Fruit fly (Drosophila melanogaster): ENCODE measurements around the gene CG13250.

CG13250 gene

DNA sequence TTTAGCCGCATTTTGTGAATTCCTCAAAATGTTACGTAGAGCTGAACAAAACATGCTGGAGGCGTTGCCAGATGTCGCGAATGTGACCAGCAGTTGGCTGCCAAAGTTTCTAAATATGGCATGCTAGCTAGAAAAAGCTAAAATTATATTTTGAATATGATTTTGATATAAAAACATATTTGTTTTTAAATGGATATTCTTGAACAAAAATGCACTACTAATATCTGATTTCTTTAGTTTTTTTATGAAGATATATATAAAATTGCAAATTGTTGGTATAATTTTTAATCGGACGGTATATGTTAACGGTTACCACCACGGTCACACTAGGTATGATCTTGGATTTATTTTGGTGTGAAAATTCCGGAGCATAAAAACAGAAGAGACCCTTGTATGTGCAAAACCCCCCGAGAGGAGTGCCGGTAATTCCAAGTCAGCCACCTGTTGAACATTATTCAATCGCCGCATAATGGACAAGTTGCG lies 12.8 kb upstream of the CG13250 start, which contains the start of the genes mTerf3 and CG5104 (continued):
- peak; percentile 25 for TF ChIP-seq Met (GFP tag; optimal IDR thresholded peaks at IDR 0.05)
- no peak for TF ChIP-seq CG6854 (GFP tag; optimal IDR thresholded peaks at IDR 0.05)
- peak; percentile 16 for TF ChIP-seq Eip93F (GFP tag; optimal IDR thresholded peaks at IDR 0.05)
- TF ChIP-seq CG10631 (GFP tag; optimal IDR thresholded peaks at IDR 0.05): no peak
- TF ChIP-seq acj6 (GFP tag; optimal IDR thresholded peaks at IDR 0.05): peak; percentile 20
- TF ChIP-seq CG1621 (tag; optimal IDR thresholded peaks at IDR 0.05): peak; percentile 15
- TF ChIP-seq CG8319 (GFP tag; optimal IDR thresholded peaks at IDR 0.05): no peak
- no peak for TF ChIP-seq CG6163 (GFP tag; IDR thresholded peaks at IDR 0.05)
- TF ChIP-seq CG6808 (GFP tag; optimal IDR thresholded peaks at IDR 0.05): no peak
- no peak for TF ChIP-seq Blimp-1 (GFP tag; optimal IDR thresholded peaks at IDR 0.05)

- peak; percentile 60 for TF ChIP-seq svp (GFP tag)
- TF ChIP-seq vri (GFP tag; optimal IDR thresholded peaks at IDR 0.05): peak; percentile 35
- no peak for TF ChIP-seq CG3919 (GFP tag; optimal IDR thresholded peaks at IDR 0.05)
- TF ChIP-seq dsx (GFP tag; optimal IDR thresholded peaks at IDR 0.05; ENCODE audit: poor library complexity, severe bottlenecking): no peak
- TF ChIP-seq Eip78C (GFP tag): peak; percentile 4
- no peak for TF ChIP-seq CG32006 (GFP tag; optimal IDR thresholded peaks at IDR 0.05)
- no peak for TF ChIP-seq dac (GFP tag; optimal IDR thresholded peaks at IDR 0.05)
- no peak for TF ChIP-seq fd59A (GFP tag; optimal IDR thresholded peaks at IDR 0.05)
These were observed 9.0 kb upstream of the CG13250 start for dm6 chr3L:20524409-20525010.

DNA sequence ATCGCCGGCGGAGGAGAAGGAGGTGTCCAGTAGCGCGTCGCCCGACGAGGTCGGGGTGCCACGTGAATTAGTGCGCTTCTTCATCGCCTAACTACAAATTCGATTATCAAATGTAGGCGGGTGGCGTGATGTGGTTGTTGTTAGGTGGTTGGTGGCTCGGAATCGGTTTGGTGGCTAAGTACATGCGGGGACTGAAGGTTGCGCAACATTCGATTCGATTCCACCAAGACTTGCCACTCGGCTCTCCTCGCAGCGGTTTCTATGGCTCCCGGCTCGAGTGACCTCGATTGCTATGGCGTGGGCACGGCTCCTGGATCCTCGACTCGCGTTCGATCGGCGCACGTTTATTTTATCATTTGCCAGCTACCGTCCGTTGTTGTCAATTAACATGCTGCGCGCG lies 7.8 kb upstream of the CG13250 start:
- TF ChIP-seq cyc (GFP tag; optimal IDR thresholded peaks at IDR 0.05) (no peak), Eip75B (GFP tag; optimal IDR thresholded peaks at IDR 0.05) (no peak), CG11294 (GFP tag; IDR thresholded peaks at IDR 0.05) (no peak), vri (GFP tag; optimal IDR thresholded peaks at IDR 0.05) (no peak), Ets96B (tag; optimal IDR thresholded peaks at IDR 0.05) (no peak), CG11762 (GFP tag; optimal IDR thresholded peaks at IDR 0.05; ENCODE audit: insufficient read depth) (no peak), Smox (GFP tag; optimal IDR thresholded peaks at IDR 0.05) (no peak), spab (GFP tag; optimal IDR thresholded peaks at IDR 0.05) (no peak), CG32006 (GFP tag; optimal IDR thresholded peaks at IDR 0.05) (no peak), achi (GFP tag; optimal IDR thresholded peaks at IDR 0.05) (no peak), CG16779 (tag; optimal IDR thresholded peaks at IDR 0.05) (no peak), CG3919 (GFP tag; optimal IDR thresholded peaks at IDR 0.05) (no peak), Eip78C (GFP tag) (no peak), CG6854 (GFP tag; optimal IDR thresholded peaks at IDR 0.05) (no peak), topi (GFP tag; optimal IDR thresholded peaks at IDR 0.05) (no peak)

- TF ChIP-seq Blimp-1 (GFP tag; optimal IDR thresholded peaks at IDR 0.05): no peak
- no peak for TF ChIP-seq acj6 (GFP tag; optimal IDR thresholded peaks at IDR 0.05)
- TF ChIP-seq CG11902 (GFP tag; optimal IDR thresholded peaks at IDR 0.05): no peak
- TF ChIP-seq topi (GFP tag; optimal IDR thresholded peaks at IDR 0.05): no peak
- TF ChIP-seq Sox15 (GFP tag; optimal IDR thresholded peaks at IDR 0.05): no peak
- no peak for TF ChIP-seq CG31627 (GFP tag; optimal IDR thresholded peaks at IDR 0.05)
- TF ChIP-seq CG11762 (GFP tag; optimal IDR thresholded peaks at IDR 0.05; ENCODE audit: insufficient read depth): no peak
These were observed 7.5 kb upstream of the CG13250 start, which contains the start of gene Pss for dm6 chr3L:20526143-20526195. Pss (minus strand) TSS chr3L:20526174.

DNA sequence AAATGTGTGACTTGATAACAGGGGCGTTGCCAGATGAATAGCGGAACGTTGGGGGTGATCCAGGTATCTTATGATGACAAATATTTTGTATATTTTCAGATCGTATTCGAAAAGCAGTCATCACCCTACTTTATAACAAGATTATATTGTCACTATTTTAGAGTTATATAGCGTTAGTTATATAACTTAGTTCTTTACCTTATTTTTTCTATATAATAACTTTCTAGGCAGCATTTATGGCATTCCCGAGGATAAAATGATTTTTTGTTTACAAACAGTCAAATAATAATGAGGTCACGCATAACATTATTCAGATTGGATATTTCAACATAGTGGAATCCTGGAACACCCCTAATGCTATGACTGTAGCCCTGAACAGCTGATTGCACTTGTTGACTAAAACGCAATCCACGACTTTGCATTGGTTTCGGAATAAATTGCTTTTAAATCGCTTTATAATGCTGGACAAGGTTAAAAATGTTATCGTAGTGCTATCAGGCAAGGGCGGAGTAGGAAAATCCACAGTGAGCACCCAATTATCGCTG lies 7.2 kb upstream of the CG13250 start, which contains the start of gene Nubp2:
Gene Nubp2 (plus strand): TSS at position 381 of the 545 bp plus-strand sequence.
- TF ChIP-seq Lpt (GFP tag; optimal IDR thresholded peaks at IDR 0.05): peak; percentile 91
- TF ChIP-seq CG3032 (tag; optimal IDR thresholded peaks at IDR 0.05): peak; percentile 97
- TF ChIP-seq CG7368 (GFP tag; optimal IDR thresholded peaks at IDR 0.05): peak; percentile 90
- TF ChIP-seq fd59A (GFP tag; optimal IDR thresholded peaks at IDR 0.05): peak; percentile 92
- TF ChIP-seq spab (GFP tag; optimal IDR thresholded peaks at IDR 0.05): peak; percentile 83
- peak; percentile 93 for TF ChIP-seq Eip93F (GFP tag; optimal IDR thresholded peaks at IDR 0.05)
- peak; percentile 96 for TF ChIP-seq pdm3 (GFP tag; optimal IDR thresholded peaks at IDR 0.05)
- peak; percentile 74 for TF ChIP-seq Blimp-1 (GFP tag; optimal IDR thresholded peaks at IDR 0.05)
- TF ChIP-seq salr (GFP tag; optimal IDR thresholded peaks at IDR 0.05): peak; percentile 85 to 93
- TF ChIP-seq Sox102F (GFP tag; optimal IDR thresholded peaks at IDR 0.05): peak; percentile 93
- peak; percentile 97 for TF ChIP-seq esn (GFP tag; optimal IDR thresholded peaks at IDR 0.05)
- TF ChIP-seq CG32006 (GFP tag; optimal IDR thresholded peaks at IDR 0.05): peak; percentile 96
- TF ChIP-seq Hr39 (GFP tag; optimal IDR thresholded peaks at IDR 0.05): peak; percentile 95
- TF ChIP-seq CG11294 (GFP tag; IDR thresholded peaks at IDR 0.05): peak; percentile 90
- peak; percentile 93 for TF ChIP-seq Ets21C (GFP tag; optimal IDR thresholded peaks at IDR 0.05)
- peak; percentile 95 for TF ChIP-seq fkh (GFP tag; optimal IDR thresholded peaks at IDR 0.05)
- TF ChIP-seq CG10669 (GFP tag; optimal IDR thresholded peaks at IDR 0.05): peak; percentile 92
- TF ChIP-seq CG9139 (GFP tag; optimal IDR thresholded peaks at IDR 0.05): peak; percentile 72
- TF ChIP-seq CG3919 (GFP tag; optimal IDR thresholded peaks at IDR 0.05): peak; percentile 93
- peak; percentile 95 for TF ChIP-seq CG11762 (GFP tag; optimal IDR thresholded peaks at IDR 0.05; ENCODE audit: insufficient read depth)
